Worm (Caenorhabditis elegans): ENCODE measurements around the gene C31C9.9.

- TF ChIP-seq ztf-29 (GFP tag; IDR thresholded peaks at IDR 0.05): no peak
- no peak for TF ChIP-seq med-1 (GFP tag; optimal IDR thresholded peaks at IDR 0.05; ENCODE audit: insufficient read depth)
- TF ChIP-seq klf-2 (GFP tag; conservative IDR thresholded peaks at IDR 0.05): no peak
- no peak for TF ChIP-seq tab-1 (GFP tag; IDR thresholded peaks at IDR 0.05)
- TF ChIP-seq flt-1 (GFP tag; IDR thresholded peaks at IDR 0.05): no peak
Observed at ce11 chrII:13624330-13624729, 30.5 kb upstream of the C31C9.9 start, which contains the start of gene gst-16.
